Fruit fly (Drosophila melanogaster): ENCODE measurements around the gene obst-E.

The obst-E gene

dm6 chr2L:5766042-5766441 is at the start of gene obst-E:
Gene obst-E, minus strand, starts transcription at chr2L:5766142.
- TF ChIP-seq EcR (GFP tag; optimal IDR thresholded peaks at IDR 0.05) (no peak), Dll (optimal IDR thresholded peaks at IDR 0.05) (no peak), CG8478 (optimal IDR thresholded peaks at IDR 0.05) (no peak), usp (GFP tag; optimal IDR thresholded peaks at IDR 0.05) (no peak), pan (optimal IDR thresholded peaks at IDR 0.05) (no peak), psq (optimal IDR thresholded peaks at IDR 0.05) (no peak)

- TF ChIP-seq Dll (optimal IDR thresholded peaks at IDR 0.05) (no peak), pan (optimal IDR thresholded peaks at IDR 0.05) (no peak), CG8478 (optimal IDR thresholded peaks at IDR 0.05) (no peak), usp (GFP tag; optimal IDR thresholded peaks at IDR 0.05) (no peak), psq (optimal IDR thresholded peaks at IDR 0.05) (no peak), EcR (GFP tag; optimal IDR thresholded peaks at IDR 0.05) (no peak)
Measured at dm6 chr2L:5811274-5811673, 45.3 kb upstream of the obst-E start, which contains the start of gene CG43307. Gene CG43307, plus strand, starts transcription at chr2L:5811574.

- TF ChIP-seq CG8478 (optimal IDR thresholded peaks at IDR 0.05) = no peak
- peak; percentile 69 for TF ChIP-seq Dll (optimal IDR thresholded peaks at IDR 0.05)
Measured at dm6 chr2L:5805091-5805817, 39.3 kb upstream of the obst-E start, which contains the start of gene CG11034. Gene CG11034, plus strand, starts transcription at chr2L:5805395.

dm6 chr2L:5804077-5804476 is 38.1 kb upstream of the obst-E start:
- TF ChIP-seq pan (optimal IDR thresholded peaks at IDR 0.05) (no peak), CG8478 (optimal IDR thresholded peaks at IDR 0.05) (no peak), Dll (optimal IDR thresholded peaks at IDR 0.05) (no peak), usp (GFP tag; optimal IDR thresholded peaks at IDR 0.05) (no peak), psq (optimal IDR thresholded peaks at IDR 0.05) (no peak), EcR (GFP tag; optimal IDR thresholded peaks at IDR 0.05) (no peak)

dm6 chr2L:5801926-5802325 is 36.0 kb upstream of the obst-E start, which contains the start of the genes CG14005 and CG7239:
Gene CG14005, minus strand, starts transcription at chr2L:5801975.
Gene CG7239, plus strand, starts transcription at chr2L:5802220.
- TF ChIP-seq usp (GFP tag; optimal IDR thresholded peaks at IDR 0.05) (no peak), psq (optimal IDR thresholded peaks at IDR 0.05) (no peak), pan (optimal IDR thresholded peaks at IDR 0.05) (no peak), EcR (GFP tag; optimal IDR thresholded peaks at IDR 0.05) (no peak), Dll (optimal IDR thresholded peaks at IDR 0.05) (no peak), CG8478 (optimal IDR thresholded peaks at IDR 0.05) (no peak)

- TF ChIP-seq EcR (GFP tag; optimal IDR thresholded peaks at IDR 0.05) (no peak), psq (optimal IDR thresholded peaks at IDR 0.05) (no peak)
Measured at dm6 chr2L:5800388-5800748, 34.4 kb upstream of the obst-E start.

dm6 chr2L:5799435-5800387 is 33.8 kb upstream of the obst-E start, which contains the start of gene CG9171:
Gene CG9171, minus strand, starts transcription at chr2L:5800253.
- peak; percentile 22 for TF ChIP-seq Dll (optimal IDR thresholded peaks at IDR 0.05)
- no peak for TF ChIP-seq CG8478 (optimal IDR thresholded peaks at IDR 0.05)

dm6 chr2L:5798629-5799028 is 32.7 kb upstream of the obst-E start:
- TF ChIP-seq Dll (optimal IDR thresholded peaks at IDR 0.05) (no peak), EcR (GFP tag; optimal IDR thresholded peaks at IDR 0.05) (no peak), usp (GFP tag; optimal IDR thresholded peaks at IDR 0.05) (no peak), CG8478 (optimal IDR thresholded peaks at IDR 0.05) (no peak), psq (optimal IDR thresholded peaks at IDR 0.05) (no peak), pan (optimal IDR thresholded peaks at IDR 0.05) (no peak)

- TF ChIP-seq usp (GFP tag; optimal IDR thresholded peaks at IDR 0.05) = no peak
- TF ChIP-seq pan (optimal IDR thresholded peaks at IDR 0.05) = no peak
- no peak for TF ChIP-seq psq (optimal IDR thresholded peaks at IDR 0.05)
- no peak for TF ChIP-seq Dll (optimal IDR thresholded peaks at IDR 0.05)
- TF ChIP-seq CG8478 (optimal IDR thresholded peaks at IDR 0.05) = no peak
Measured at dm6 chr2L:5797977-5798376, 32.0 kb upstream of the obst-E start.

dm6 chr2L:5795192-5795591 is 29.2 kb upstream of the obst-E start:
- TF ChIP-seq usp (GFP tag; optimal IDR thresholded peaks at IDR 0.05) = no peak
- TF ChIP-seq psq (optimal IDR thresholded peaks at IDR 0.05) = no peak
- TF ChIP-seq Dll (optimal IDR thresholded peaks at IDR 0.05) = no peak
- TF ChIP-seq EcR (GFP tag; optimal IDR thresholded peaks at IDR 0.05) = no peak
- no peak for TF ChIP-seq CG8478 (optimal IDR thresholded peaks at IDR 0.05)
- TF ChIP-seq pan (optimal IDR thresholded peaks at IDR 0.05) = no peak

- no peak for TF ChIP-seq usp (GFP tag; optimal IDR thresholded peaks at IDR 0.05)
- no peak for TF ChIP-seq pan (optimal IDR thresholded peaks at IDR 0.05)
- TF ChIP-seq EcR (GFP tag; optimal IDR thresholded peaks at IDR 0.05) = no peak
- TF ChIP-seq Dll (optimal IDR thresholded peaks at IDR 0.05) = no peak
- TF ChIP-seq psq (optimal IDR thresholded peaks at IDR 0.05) = no peak
- TF ChIP-seq CG8478 (optimal IDR thresholded peaks at IDR 0.05) = no peak
Measured at dm6 chr2L:5793098-5793497, 27.2 kb upstream of the obst-E start.

dm6 chr2L:5790799-5791526 is 25.0 kb upstream of the obst-E start:
- TF ChIP-seq psq (optimal IDR thresholded peaks at IDR 0.05) = no peak
- no peak for TF ChIP-seq CG8478 (optimal IDR thresholded peaks at IDR 0.05)
- no peak for TF ChIP-seq pan (optimal IDR thresholded peaks at IDR 0.05)
- TF ChIP-seq Dll (optimal IDR thresholded peaks at IDR 0.05) = no peak
- TF ChIP-seq usp (GFP tag; optimal IDR thresholded peaks at IDR 0.05) = no peak
- no peak for TF ChIP-seq EcR (GFP tag; optimal IDR thresholded peaks at IDR 0.05)
